Worm (Caenorhabditis elegans) whole organism, L2 larva: ENCODE measurements around the gene trk-1.

ENCODE experiments used
- C34F6.9 ChIP-seq: fragments of 150-350 bp; optimal IDR thresholded peaks from 2 replicates; lab custom pipeline; 2014; ENCODE audit warnings: missing biosample characterization, missing genetic modification characterization
- R02D3.7 ChIP-seq: fragments of 150-350 bp; optimal IDR thresholded peaks from 2 replicates; lab custom pipeline; 2014; ENCODE audit warnings: missing biosample characterization, missing genetic modification characterization
- Y55F3AM.14 ChIP-seq: fragments of 200-800 bp; sonication (Bioruptor generic); optimal IDR thresholded peaks from 2 replicates; lab custom pipeline; 2018; ENCODE audit warnings: mild to moderate bottlenecking, missing genetic modification characterization, missing compliant biosample characterization
- ZK546.5 ChIP-seq: sonication (generic microtip); optimal IDR thresholded peaks from 2 replicates; lab custom pipeline; 2017; ENCODE audit warnings: missing biosample characterization, missing genetic modification characterization
- alr-1 ChIP-seq: fragments of 150-350 bp; optimal IDR thresholded peaks from 2 replicates; lab custom pipeline; 2014; ENCODE audit warnings: missing biosample characterization, missing genetic modification characterization
- aly-2 ChIP-seq: fragments of 150-350 bp; optimal IDR thresholded peaks from 2 replicates; lab custom pipeline; 2014; ENCODE audit warnings: missing biosample characterization, missing genetic modification characterization
- ama-1 ChIP-seq: fragments of 150-350 bp; optimal IDR thresholded peaks from 2 replicates; lab custom pipeline; 2018; ENCODE audit warnings: inconsistent platforms
- ceh-16 ChIP-seq: fragments of 150-350 bp; optimal IDR thresholded peaks from 2 replicates; lab custom pipeline; 2014; ENCODE audit warnings: missing biosample characterization, missing genetic modification characterization
- ceh-82 ChIP-seq: fragments of 150-350 bp; optimal IDR thresholded peaks from 2 replicates; lab custom pipeline; 2014; ENCODE audit warnings: missing biosample characterization, missing genetic modification characterization
- crh-2 ChIP-seq: sonication (generic microtip); optimal IDR thresholded peaks from 2 replicates; lab custom pipeline; 2017; ENCODE audit warnings: missing biosample characterization, missing genetic modification characterization
- dmd-4 ChIP-seq: sonication (generic microtip); optimal IDR thresholded peaks from 2 replicates; lab custom pipeline; 2017; ENCODE audit warnings: missing biosample characterization, missing genetic modification characterization
- elt-1 ChIP-seq: fragments of 150-350 bp; optimal IDR thresholded peaks from 2 replicates; lab custom pipeline; 2014; ENCODE audit warnings: missing biosample characterization, missing genetic modification characterization
- fos-1 ChIP-seq: fragments of 150-350 bp; optimal IDR thresholded peaks from 2 replicates; lab custom pipeline; 2014; ENCODE audit warnings: missing biosample characterization, missing genetic modification characterization
- lin-11 ChIP-seq: fragments of 150-350 bp; sonication (generic microtip); optimal IDR thresholded peaks from 2 replicates; lab custom pipeline; 2014; ENCODE audit warnings: missing biosample characterization, missing genetic modification characterization, inconsistent platforms, mixed read lengths
- lin-13 ChIP-seq: fragments of 150-350 bp; optimal IDR thresholded peaks from 2 replicates; lab custom pipeline; 2014; ENCODE audit warnings: missing biosample characterization, missing genetic modification reagents, missing genetic modification characterization
- mab-5 ChIP-seq: fragments of 150-350 bp; optimal IDR thresholded peaks from 2 replicates; lab custom pipeline; 2014; ENCODE audit warnings: missing biosample characterization, missing genetic modification characterization
- mbf-1 ChIP-seq: sonication (generic microtip); optimal IDR thresholded peaks from 2 replicates; lab custom pipeline; 2017; ENCODE audit warnings: missing biosample characterization, missing genetic modification characterization
- mdl-1 ChIP-seq, 2 experiments: fragments of 150-350 bp in 1 of 2; sonication (generic microtip) in 1 of 2; optimal IDR thresholded peaks; 2 replicates each; lab custom pipeline; 2017; ENCODE audit warnings: missing biosample characterization in 2 of 2, missing genetic modification characterization in 2 of 2
- nhr-10 ChIP-seq: sonication (generic microtip); optimal IDR thresholded peaks from 2 replicates; lab custom pipeline; 2017; ENCODE audit warnings: missing biosample characterization, missing genetic modification characterization
- nhr-12 ChIP-seq: fragments of 150-350 bp; optimal IDR thresholded peaks from 2 replicates; lab custom pipeline; 2014; ENCODE audit warnings: missing biosample characterization, missing genetic modification characterization
- nhr-129 ChIP-seq: fragments of 150-350 bp; optimal IDR thresholded peaks from 2 replicates; lab custom pipeline; 2014; ENCODE audit warnings: missing biosample characterization, missing genetic modification characterization
- nhr-21 ChIP-seq: fragments of 150-350 bp; optimal IDR thresholded peaks from 2 replicates; lab custom pipeline; 2014; ENCODE audit warnings: missing biosample characterization, missing genetic modification characterization
- nhr-23 ChIP-seq: fragments of 150-350 bp; optimal IDR thresholded peaks from 2 replicates; lab custom pipeline; 2014; ENCODE audit warnings: missing biosample characterization, missing genetic modification reagents, missing genetic modification characterization
- nhr-237 ChIP-seq: fragments of 150-350 bp; optimal IDR thresholded peaks from 2 replicates; lab custom pipeline; 2014; ENCODE audit warnings: missing biosample characterization, missing genetic modification characterization
- nhr-25 ChIP-seq: fragments of 150-350 bp; sonication (generic microtip); optimal IDR thresholded peaks from 3 replicates; lab custom pipeline; 2014; ENCODE audit warnings: missing biosample characterization, missing genetic modification characterization
- nhr-6 ChIP-seq: fragments of 150-350 bp; optimal IDR thresholded peaks from 2 replicates; lab custom pipeline; 2014; ENCODE audit warnings: missing biosample characterization, missing genetic modification characterization
- peb-1 ChIP-seq: fragments of 150-350 bp; optimal IDR thresholded peaks from 2 replicates; lab custom pipeline; 2014; ENCODE audit warnings: missing biosample characterization, missing genetic modification characterization
- sma-3 ChIP-seq: sonication (generic microtip); optimal IDR thresholded peaks from 2 replicates; lab custom pipeline; 2016; ENCODE audit warnings: missing genetic modification reagents, missing genetic modification characterization, missing compliant biosample characterization
- sma-9 ChIP-seq, 2 experiments: fragments of 150-350 bp in 1 of 2; sonication (generic microtip) in 1 of 2; optimal IDR thresholded peaks; 2 replicates each; lab custom pipeline; 2014 to 2016; ENCODE audit warnings: missing genetic modification characterization in 2 of 2, mild to moderate bottlenecking in 1 of 2, missing biosample characterization in 1 of 2, missing compliant biosample characterization in 1 of 2, missing genetic modification reagents in 1 of 2, moderate library complexity in 1 of 2
- snpc-4 ChIP-seq: fragments of 150-350 bp; optimal IDR thresholded peaks from 2 replicates; lab custom pipeline; 2014; ENCODE audit warnings: missing biosample characterization, missing genetic modification characterization
- unc-55 ChIP-seq: fragments of 150-350 bp; sonication (generic microtip); optimal IDR thresholded peaks from 3 replicates; lab custom pipeline; 2014; ENCODE audit warnings: missing biosample characterization, missing genetic modification reagents, missing genetic modification characterization
- unc-62 ChIP-seq: fragments of 150-350 bp; optimal IDR thresholded peaks from 2 replicates; lab custom pipeline; 2014; ENCODE audit warnings: missing biosample characterization, missing genetic modification reagents, missing genetic modification characterization
- ztf-11 ChIP-seq: sonication (generic microtip); optimal IDR thresholded peaks from 2 replicates; lab custom pipeline; 2017; ENCODE audit warnings: missing biosample characterization, missing genetic modification characterization
- ztf-4 ChIP-seq: fragments of 150-350 bp; optimal IDR thresholded peaks from 2 replicates; lab custom pipeline; 2014; ENCODE audit warnings: missing biosample characterization, missing genetic modification characterization

Gene trk-1

ce11 chrX:8969111-8970048, 18.6 kb upstream of the trk-1 start:
- TF ChIP-seq fos-1 (tag; lab: Kevin White, UChicago) (peak; percentile 36), nhr-23 (tag; lab: Kevin White, UChicago) (no peak), Y55F3AM.14 (GFP tag; lab: Kevin White, UChicago) (peak; percentile 45), nhr-21 (tag; lab: Kevin White, UChicago) (peak; percentile 52), nhr-25 (tag; lab: Kevin White, UChicago) (peak; percentile 29), nhr-129 (tag; lab: Kevin White, UChicago) (no peak), sma-3 (GFP tag; lab: Kevin White, UChicago) (peak; percentile 47), unc-55 (peak; percentile 51), mdl-1 (tag; optimal IDR thresholded peaks at IDR 0.05; lab: Kevin White, UChicago) (no peak)

ce11 chrX:8963469-8963868, 12.7 kb upstream of the trk-1 start:
- no peak for TF ChIP-seq ceh-16 (tag; lab: Kevin White, UChicago)
- no peak for TF ChIP-seq snpc-4 (tag; lab: Kevin White, UChicago)
- TF ChIP-seq peb-1 (tag; lab: Kevin White, UChicago), result no peak
- TF ChIP-seq lin-13, result no peak
- no peak for TF ChIP-seq ztf-11 (tag; lab: Kevin White, UChicago)
- no peak for TF ChIP-seq nhr-23 (tag; lab: Kevin White, UChicago)
- no peak for TF ChIP-seq elt-1 (tag; lab: Kevin White, UChicago)
- TF ChIP-seq nhr-237, result no peak
- no peak for TF ChIP-seq ceh-82 (tag; lab: Kevin White, UChicago)
- no peak for TF ChIP-seq unc-62 (GFP tag; lab: Kevin White, UChicago)
- no peak for TF ChIP-seq ztf-4
- TF ChIP-seq nhr-12 (tag; lab: Kevin White, UChicago), result no peak
- TF ChIP-seq nhr-10 (tag; lab: Kevin White, UChicago), result no peak
- TF ChIP-seq alr-1 (tag; lab: Kevin White, UChicago), result no peak
- TF ChIP-seq ZK546.5 (tag; lab: Kevin White, UChicago), result no peak
- TF ChIP-seq sma-9 (GFP tag; optimal IDR thresholded peaks at IDR 0.05; lab: Kevin White, UChicago), result no peak
- no peak for TF ChIP-seq sma-9 (tag; optimal IDR thresholded peaks at IDR 0.05; lab: Kevin White, UChicago)
- TF ChIP-seq mab-5 (tag; lab: Kevin White, UChicago), result no peak
- TF ChIP-seq ama-1, result no peak
- TF ChIP-seq nhr-6 (tag; lab: Kevin White, UChicago), result no peak
- no peak for TF ChIP-seq R02D3.7 (tag; lab: Kevin White, UChicago)
- TF ChIP-seq, all 48 proteins: peak for 0

ce11 chrX:8961120-8961834, 10.5 kb upstream of the trk-1 start, which contains the start of gene aexr-3:
TSS of gene aexr-3 (minus strand) at chrX:8961170.
- TF ChIP-seq dmd-4 (peak; percentile 24), peb-1 (tag; lab: Kevin White, UChicago) (no peak)

- TF ChIP-seq sma-9 (GFP tag; optimal IDR thresholded peaks at IDR 0.05; lab: Kevin White, UChicago) (peak; percentile 5), sma-9 (tag; optimal IDR thresholded peaks at IDR 0.05; lab: Kevin White, UChicago) (no peak), aly-2 (tag; lab: Kevin White, UChicago) (no peak)
These were observed 7.2 kb upstream of the trk-1 start for ce11 chrX:8957974-8958373.

- no peak for TF ChIP-seq ZK546.5 (tag; lab: Kevin White, UChicago)
- no peak for TF ChIP-seq lin-11 (tag; lab: Kevin White, UChicago)
- TF ChIP-seq ztf-4, result no peak
- no peak for TF ChIP-seq elt-1 (tag; lab: Kevin White, UChicago)
- no peak for TF ChIP-seq ceh-16 (tag; lab: Kevin White, UChicago)
- TF ChIP-seq ceh-82 (tag; lab: Kevin White, UChicago), result no peak
- no peak for TF ChIP-seq nhr-6 (tag; lab: Kevin White, UChicago)
- no peak for TF ChIP-seq crh-2
- no peak for TF ChIP-seq mbf-1 (tag; lab: Kevin White, UChicago)
- TF ChIP-seq C34F6.9 (tag; lab: Kevin White, UChicago), result no peak
These were observed 5.0 kb upstream of the trk-1 start for ce11 chrX:8955808-8956207.
